Fruit fly (Drosophila melanogaster) whole organism, prepupa: ENCODE measurements around the gene Hcs.

Source experiments
- CG10631 ChIP-seq: fragments of 200-800 bp; sonication (Bioruptor generic); optimal IDR thresholded peaks from 2 replicates; lab custom pipeline; 2016; ENCODE audit warnings: missing biosample characterization, missing genetic modification characterization
- CG11294 ChIP-seq: fragments of 200-800 bp; sonication (Bioruptor generic); IDR thresholded peaks from 2 replicates; pipeline ENCODE4 v1.3.6; 2022; ENCODE audit warnings: missing biosample characterization, missing genetic modification characterization
- CG11902 ChIP-seq: fragments of 200-800 bp; sonication (Bioruptor generic); optimal IDR thresholded peaks from 3 replicates; lab custom pipeline; 2016; ENCODE audit warnings: missing biosample characterization, missing genetic modification characterization
- CG15336 ChIP-seq: fragments of 200-800 bp; sonication (Bioruptor generic); IDR thresholded peaks from 2 replicates; pipeline ENCODE4 v1.3.6; 2022; ENCODE audit warnings: missing biosample characterization, missing genetic modification characterization
- CG3032 ChIP-seq: fragments of 200-800 bp; optimal IDR thresholded peaks from 2 replicates; lab custom pipeline; 2019; ENCODE audit warnings: missing biosample characterization, mild to moderate bottlenecking, missing genetic modification characterization, moderate library complexity
- CG31627 ChIP-seq: fragments of 200-800 bp; sonication (Bioruptor generic); optimal IDR thresholded peaks from 3 replicates; lab custom pipeline; 2016; ENCODE audit warnings: missing biosample characterization, missing genetic modification characterization
- CG32006 ChIP-seq: fragments of 200-800 bp; sonication (Bioruptor generic); optimal IDR thresholded peaks from 3 replicates; lab custom pipeline; 2017; ENCODE audit warnings: missing biosample characterization, mild to moderate bottlenecking, missing genetic modification characterization
- CG34406 ChIP-seq: fragments of 200-800 bp; sonication (Bioruptor generic); optimal IDR thresholded peaks from 3 replicates; lab custom pipeline; 2016; ENCODE audit warnings: missing biosample characterization, missing genetic modification characterization
- CG6163 ChIP-seq: fragments of 200-800 bp; sonication (Bioruptor generic); IDR thresholded peaks from 3 replicates; pipeline ENCODE4 v1.3.6; 2022; ENCODE audit warnings: missing biosample characterization, missing genetic modification characterization
- CG6792 ChIP-seq: fragments of 200-800 bp; sonication (Bioruptor generic); optimal IDR thresholded peaks from 3 replicates; lab custom pipeline; 2016; ENCODE audit warnings: missing biosample characterization, missing genetic modification characterization
- CG6808 ChIP-seq: fragments of 200-800 bp; sonication (Bioruptor generic); optimal IDR thresholded peaks from 3 replicates; lab custom pipeline; 2017; ENCODE audit warnings: missing biosample characterization, missing genetic modification characterization, mild to moderate bottlenecking, moderate library complexity, missing genetic modification reagents
- CG6854 ChIP-seq: fragments of 200-800 bp; sonication (Bioruptor generic); optimal IDR thresholded peaks from 2 replicates; lab custom pipeline; 2017; ENCODE audit warnings: missing biosample characterization, mild to moderate bottlenecking, missing genetic modification characterization
- CG8119 ChIP-seq: fragments of 200-800 bp; sonication (Bioruptor generic); IDR thresholded peaks from 3 replicates; pipeline ENCODE4 v1.3.6; 2022; ENCODE audit warnings: missing biosample characterization, missing genetic modification characterization
- CG8319 ChIP-seq: fragments of 200-800 bp; sonication (Bioruptor generic); optimal IDR thresholded peaks from 3 replicates; lab custom pipeline; 2016; ENCODE audit warnings: missing biosample characterization, missing genetic modification characterization
- CG8632 ChIP-seq: fragments of 200-800 bp; sonication (Bioruptor generic); optimal IDR thresholded peaks from 3 replicates; lab custom pipeline; 2016; ENCODE audit warnings: missing biosample characterization, missing genetic modification characterization
- Eip75B ChIP-seq: fragments of 200-800 bp; sonication (Bioruptor generic); optimal IDR thresholded peaks from 3 replicates; lab custom pipeline; 2016; ENCODE audit warnings: missing biosample characterization, missing genetic modification characterization
- Eip93F ChIP-seq: fragments of 200-800 bp; sonication (Bioruptor generic); optimal IDR thresholded peaks from 2 replicates; lab custom pipeline; 2016; ENCODE audit warnings: missing biosample characterization, mild to moderate bottlenecking, missing genetic modification characterization
- Ets96B ChIP-seq: fragments of 200-800 bp; optimal IDR thresholded peaks from 2 replicates; lab custom pipeline; 2019; ENCODE audit warnings: missing biosample characterization, mild to moderate bottlenecking, missing genetic modification characterization, moderate library complexity
- Gug ChIP-seq: fragments of 200-800 bp; sonication (Bioruptor generic); IDR thresholded peaks from 2 replicates; pipeline ENCODE4 v1.3.6; 2022; ENCODE audit warnings: missing biosample characterization, missing genetic modification characterization
- Hr39 ChIP-seq: fragments of 200-800 bp; sonication (Bioruptor generic); optimal IDR thresholded peaks from 2 replicates; lab custom pipeline; 2016; ENCODE audit warnings: missing biosample characterization, missing genetic modification characterization
- Lpt ChIP-seq: fragments of 200-800 bp; sonication (Bioruptor generic); optimal IDR thresholded peaks from 3 replicates; lab custom pipeline; 2016; ENCODE audit warnings: missing biosample characterization, missing genetic modification characterization
- Smox ChIP-seq: fragments of 200-800 bp; sonication (Bioruptor generic); optimal IDR thresholded peaks from 3 replicates; lab custom pipeline; 2016; ENCODE audit warnings: missing biosample characterization, missing genetic modification characterization
- Sox14 ChIP-seq: fragments of 200-800 bp; sonication (Bioruptor generic); optimal IDR thresholded peaks from 3 replicates; lab custom pipeline; 2016; ENCODE audit warnings: missing biosample characterization, missing genetic modification characterization
- Sox15 ChIP-seq: fragments of 200-800 bp; sonication (Bioruptor generic); optimal IDR thresholded peaks from 3 replicates; lab custom pipeline; 2016; ENCODE audit warnings: missing biosample characterization, missing genetic modification characterization
- achi ChIP-seq: fragments of 200-800 bp; sonication (Bioruptor generic); optimal IDR thresholded peaks from 3 replicates; lab custom pipeline; 2016; ENCODE audit warnings: missing biosample characterization, missing genetic modification characterization
- acj6 ChIP-seq: fragments of 200-800 bp; sonication (Bioruptor generic); optimal IDR thresholded peaks from 3 replicates; lab custom pipeline; 2016; ENCODE audit warnings: missing biosample characterization, missing genetic modification characterization
- cyc ChIP-seq: fragments of 200-800 bp; sonication (Bioruptor generic); optimal IDR thresholded peaks from 3 replicates; lab custom pipeline; 2016; ENCODE audit warnings: missing biosample characterization, missing genetic modification characterization
- dsx ChIP-seq: fragments of 200-800 bp; optimal IDR thresholded peaks from 3 replicates; lab custom pipeline; 2019; ENCODE audit warnings: missing biosample characterization, mild to moderate bottlenecking, missing genetic modification characterization, moderate library complexity; ENCODE audit not compliant: poor library complexity, severe bottlenecking
- eg ChIP-seq: fragments of 200-800 bp; sonication (Bioruptor generic); IDR thresholded peaks from 3 replicates; pipeline ENCODE4 v1.3.6; 2022; ENCODE audit warnings: missing biosample characterization, missing genetic modification characterization
- esn ChIP-seq: fragments of 200-800 bp; sonication (Bioruptor generic); optimal IDR thresholded peaks from 2 replicates; lab custom pipeline; 2016; ENCODE audit warnings: missing biosample characterization, mild to moderate bottlenecking, missing genetic modification characterization, moderate library complexity
- fd85E ChIP-seq: fragments of 200-800 bp; sonication (Bioruptor generic); optimal IDR thresholded peaks from 3 replicates; lab custom pipeline; 2016; ENCODE audit warnings: missing biosample characterization, missing genetic modification characterization
- lz ChIP-seq: fragments of 200-800 bp; sonication (Bioruptor generic); optimal IDR thresholded peaks from 3 replicates; lab custom pipeline; 2016; ENCODE audit warnings: missing biosample characterization, missing genetic modification characterization
- net ChIP-seq: fragments of 200-800 bp; sonication (Bioruptor generic); optimal IDR thresholded peaks from 3 replicates; lab custom pipeline; 2016; ENCODE audit warnings: missing biosample characterization, missing genetic modification characterization
- pdm3 ChIP-seq: fragments of 200-800 bp; sonication (Bioruptor generic); optimal IDR thresholded peaks from 3 replicates; lab custom pipeline; 2016; ENCODE audit warnings: missing biosample characterization, missing genetic modification characterization
- spab ChIP-seq: fragments of 200-800 bp; sonication (Bioruptor generic); optimal IDR thresholded peaks from 2 replicates; lab custom pipeline; 2017; ENCODE audit warnings: missing biosample characterization, mild to moderate bottlenecking, missing genetic modification characterization, missing genetic modification reagents
- svp ChIP-seq: fragments of 200-800 bp; sonication (Bioruptor generic); peaks from one replicate; lab custom pipeline; 2016; ENCODE audit warnings: missing biosample characterization, missing genetic modification characterization
- topi ChIP-seq: fragments of 200-800 bp; sonication (Bioruptor generic); optimal IDR thresholded peaks from 3 replicates; lab custom pipeline; 2016; ENCODE audit warnings: missing biosample characterization, missing genetic modification characterization
- vri ChIP-seq: fragments of 200-800 bp; sonication (Bioruptor generic); optimal IDR thresholded peaks from 3 replicates; lab custom pipeline; 2016; ENCODE audit warnings: missing biosample characterization, mild to moderate bottlenecking, missing genetic modification characterization

The Hcs gene

dm6 chr3R:5483488-5484109, 8.9 kb downstream of the Hcs start, which contains the start of gene ksr:
Gene ksr (minus strand): TSS chr3R:5483906.
- TF ChIP-seq CG10631 (GFP tag; lab: Kevin White, UChicago) (no peak), eg (peak; percentile 22; the same call in 1 of the 3 replicates), esn (GFP tag; lab: Kevin White, UChicago) (peak; percentile 29), Eip75B (no peak), CG6854 (GFP tag; lab: Kevin White, UChicago) (peak; percentile 36), CG3032 (tag; lab: Kevin White, UChicago) (peak; percentile 30), lz (GFP tag; lab: Kevin White, UChicago) (no peak), Lpt (GFP tag; lab: Kevin White, UChicago) (no peak), Ets96B (peak; percentile 18), Eip93F (GFP tag; lab: Kevin White, UChicago) (no peak), CG6163 (GFP tag; lab: Robert Waterston, UW) (peak; percentile 7; the same call in 1 of the 3 replicates), vri (GFP tag; lab: Kevin White, UChicago) (no peak), pdm3 (GFP tag; lab: Kevin White, UChicago) (no peak)

- peak; percentile 47 for TF ChIP-seq CG8632 (GFP tag; lab: Kevin White, UChicago)
- peak; percentile 46 for TF ChIP-seq net (GFP tag; lab: Kevin White, UChicago)
- peak; percentile 18 for TF ChIP-seq Lpt (GFP tag; lab: Kevin White, UChicago)
- TF ChIP-seq CG8119, result peak; percentile 72
- TF ChIP-seq CG3032 (tag; lab: Kevin White, UChicago), result peak; percentile 69
- TF ChIP-seq fd85E, result no peak
- no peak for TF ChIP-seq pdm3 (GFP tag; lab: Kevin White, UChicago)
- TF ChIP-seq Eip75B, result no peak
- TF ChIP-seq CG11902, result peak; percentile 28
- TF ChIP-seq achi (GFP tag; lab: Kevin White, UChicago), result no peak
- TF ChIP-seq cyc (GFP tag; lab: Kevin White, UChicago), result peak; percentile 58
- TF ChIP-seq lz (GFP tag; lab: Kevin White, UChicago), result peak; percentile 53
- no peak for TF ChIP-seq svp
- TF ChIP-seq eg, result peak; percentile 66
- peak; percentile 70 for TF ChIP-seq esn (GFP tag; lab: Kevin White, UChicago)
- TF ChIP-seq CG6163 (GFP tag; lab: Robert Waterston, UW), result peak; percentile 52; the same call in 1 of the 3 replicates
- peak; percentile 12; the same call in 1 of the 2 replicates for TF ChIP-seq CG11294
- peak; percentile 57 for TF ChIP-seq topi
- no peak for TF ChIP-seq CG32006 (GFP tag; lab: Kevin White, UChicago)
- peak; percentile 55 for TF ChIP-seq Hr39 (GFP tag; lab: Kevin White, UChicago)
- peak; percentile 58 for TF ChIP-seq acj6
- TF ChIP-seq Ets96B, result no peak
- peak; percentile 55 for TF ChIP-seq Gug (GFP tag; lab: Robert Waterston, UW)
- TF ChIP-seq CG34406 (GFP tag; lab: Kevin White, UChicago), result peak; percentile 60
- peak; percentile 47 for TF ChIP-seq CG15336
- TF ChIP-seq Sox15 (GFP tag; lab: Kevin White, UChicago), result peak; percentile 39
- TF ChIP-seq CG6792 (GFP tag; lab: Kevin White, UChicago), result peak; percentile 39
- peak; percentile 73 for TF ChIP-seq CG10631 (GFP tag; lab: Kevin White, UChicago)
- no peak for TF ChIP-seq CG6808 (GFP tag; lab: Kevin White, UChicago)
- peak; percentile 38 for TF ChIP-seq Smox
- TF ChIP-seq CG8319 (GFP tag; lab: Kevin White, UChicago), result no peak
- no peak for TF ChIP-seq spab (GFP tag; lab: Kevin White, UChicago)
- TF ChIP-seq CG6854 (GFP tag; lab: Kevin White, UChicago), result peak; percentile 14
- TF ChIP-seq Eip93F (GFP tag; lab: Kevin White, UChicago), result no peak
- no peak for TF ChIP-seq Sox14 (GFP tag; lab: Kevin White, UChicago)
- no peak for TF ChIP-seq dsx (GFP tag; lab: Kevin White, UChicago)
- peak; percentile 62 for TF ChIP-seq CG31627 (GFP tag; lab: Kevin White, UChicago)
- TF ChIP-seq, all 60 proteins: peak for 24
Observed at dm6 chr3R:5485295-5485718, 10.6 kb downstream of the Hcs start, which contains the start of gene CG31550. Gene CG31550 (plus strand): TSS chr3R:5485543.
